Fruit fly (Drosophila melanogaster) whole organism: ENCODE measurements around the gene CG5555.
A peak's percentile ranks its signal among the peaks of the same experiment; 100 is the strongest.

ENCODE experiments used
- CG8478 ChIP-seq: fragments of >200 bp; optimal IDR thresholded peaks from 2 replicates; lab custom pipeline; 2018; ENCODE audit warnings: inconsistent platforms
- Dll ChIP-seq: fragments of >200 bp; optimal IDR thresholded peaks from 2 replicates; lab custom pipeline; 2017
- EcR ChIP-seq, 2 experiments: fragments of >200 bp; optimal IDR thresholded peaks; 2 replicates each; lab custom pipeline; 2017; ENCODE audit warnings: missing biosample characterization in 2 of 2, missing genetic modification characterization in 2 of 2, missing genetic modification reagents in 2 of 2
- pan ChIP-seq: fragments of >200 bp; optimal IDR thresholded peaks from 2 replicates; lab custom pipeline; 2017
- psq ChIP-seq: fragments of >200 bp; optimal IDR thresholded peaks from 2 replicates; lab custom pipeline; 2017
- usp ChIP-seq: fragments of >200 bp; optimal IDR thresholded peaks from 2 replicates; lab custom pipeline; 2017; ENCODE audit warnings: missing biosample characterization, missing genetic modification characterization, mixed read lengths

Gene CG5555

dm6 chr3R:19157997-19158396 lies 22.3 kb downstream of the CG5555 start:
- no peak for TF ChIP-seq psq (lab: Kevin White, UChicago)
- TF ChIP-seq usp (GFP tag; lab: Kevin White, UChicago) = no peak
- no peak for TF ChIP-seq CG8478 (lab: Kevin White, UChicago)
- no peak for TF ChIP-seq Dll (lab: Kevin White, UChicago)
- TF ChIP-seq pan = no peak
- no peak for TF ChIP-seq EcR (GFP tag; optimal IDR thresholded peaks at IDR 0.05; lab: Kevin White, UChicago)

- TF ChIP-seq EcR (GFP tag; optimal IDR thresholded peaks at IDR 0.05; lab: Kevin White, UChicago) = no peak
- TF ChIP-seq Dll (lab: Kevin White, UChicago) = no peak
- no peak for TF ChIP-seq usp (GFP tag; lab: Kevin White, UChicago)
- no peak for TF ChIP-seq pan
- TF ChIP-seq psq (lab: Kevin White, UChicago) = no peak
- TF ChIP-seq CG8478 (lab: Kevin White, UChicago) = no peak
Measured at dm6 chr3R:19156670-19157402, 23.5 kb downstream of the CG5555 start, which contains the start of gene nanos. Gene nanos (plus strand): TSS chr3R:19157238.

- TF ChIP-seq psq (lab: Kevin White, UChicago) = no peak
- TF ChIP-seq CG8478 (lab: Kevin White, UChicago) = no peak
- no peak for TF ChIP-seq EcR (GFP tag; optimal IDR thresholded peaks at IDR 0.05; lab: Kevin White, UChicago)
- no peak for TF ChIP-seq Dll (lab: Kevin White, UChicago)
- no peak for TF ChIP-seq usp (GFP tag; lab: Kevin White, UChicago)
- TF ChIP-seq pan = no peak
Measured at dm6 chr3R:19153502-19153983, 26.8 kb downstream of the CG5555 start, which contains the start of gene CG5835. Gene CG5835 (minus strand): TSS chr3R:19153686.

dm6 chr3R:19152835-19153234 lies 27.5 kb downstream of the CG5555 start:
- TF ChIP-seq CG8478 (lab: Kevin White, UChicago) = no peak
- no peak for TF ChIP-seq psq (lab: Kevin White, UChicago)
- no peak for TF ChIP-seq Dll (lab: Kevin White, UChicago)
- TF ChIP-seq usp (GFP tag; lab: Kevin White, UChicago) = no peak
- TF ChIP-seq pan = no peak
- TF ChIP-seq EcR (GFP tag; optimal IDR thresholded peaks at IDR 0.05; lab: Kevin White, UChicago) = no peak

- TF ChIP-seq EcR (GFP tag; optimal IDR thresholded peaks at IDR 0.05; lab: Kevin White, UChicago) = no peak
- no peak for TF ChIP-seq psq (lab: Kevin White, UChicago)
Measured at dm6 chr3R:19151848-19152787, 28.2 kb downstream of the CG5555 start.

- TF ChIP-seq EcR (GFP tag; optimal IDR thresholded peaks at IDR 0.05; lab: Kevin White, UChicago) (no peak), pan (no peak), CG8478 (lab: Kevin White, UChicago) (no peak)
Measured at dm6 chr3R:19150856-19151651, 29.3 kb downstream of the CG5555 start.

- no peak for TF ChIP-seq pan
- peak; percentile 94 for TF ChIP-seq Dll (lab: Kevin White, UChicago)
Measured at dm6 chr3R:19147511-19148239, 32.7 kb downstream of the CG5555 start, which contains the start of gene Ppcs. Gene Ppcs (minus strand): TSS chr3R:19147910.

- TF ChIP-seq pan (no peak), CG8478 (lab: Kevin White, UChicago) (no peak), usp (GFP tag; lab: Kevin White, UChicago) (no peak), EcR (GFP tag; optimal IDR thresholded peaks at IDR 0.05; lab: Kevin White, UChicago) (no peak), psq (lab: Kevin White, UChicago) (no peak), Dll (lab: Kevin White, UChicago) (no peak)
Measured at dm6 chr3R:19134957-19135356, 45.4 kb downstream of the CG5555 start, which contains the start of gene Cyp12a4. Gene Cyp12a4 (plus strand): TSS chr3R:19135158.

- TF ChIP-seq pan = no peak
Measured at dm6 chr3R:19132146-19132833, 48.0 kb downstream of the CG5555 start, which contains the start of gene Cyp12a5. Gene Cyp12a5 (plus strand): TSS chr3R:19132648.
